Fruit fly (Drosophila melanogaster) S2 (cell line): ENCODE results near the gene Srp9.

Experiments used
- CG8478 ChIP-seq: fragments of >200 bp; optimal IDR thresholded peaks from 2 replicates; lab custom pipeline; 2018
- CTCF ChIP-seq, 2 experiments: fragments of >200 bp; optimal IDR thresholded peaks; 2 replicates each; lab custom pipeline; 2018

Srp9 gene

dm6 chr3L:7978777-7979649 lies 42.8 kb downstream of the Srp9 start, which contains the start of gene nmo:
TSS of gene nmo (plus strand) at chr3L:7979046.
- TF ChIP-seq CTCF (optimal IDR thresholded peaks at IDR 0.05; lab: Kevin White, UChicago) = peak; percentile 31 to 61
- TF ChIP-seq CG8478 (lab: Kevin White, UChicago) = no peak

dm6 chr3L:7981228-7981854 lies 45.2 kb downstream of the Srp9 start:
- TF ChIP-seq CG8478 (lab: Kevin White, UChicago) (no peak), CTCF (optimal IDR thresholded peaks at IDR 0.05; lab: Kevin White, UChicago) (no peak)

- TF ChIP-seq CTCF (optimal IDR thresholded peaks at IDR 0.05; lab: Kevin White, UChicago) = no peak
- TF ChIP-seq CG8478 (lab: Kevin White, UChicago) = no peak
Observed at dm6 chr3L:7981956-7982355, 45.8 kb downstream of the Srp9 start.

dm6 chr3L:7983602-7984223 lies 47.5 kb downstream of the Srp9 start:
- TF ChIP-seq CG8478 (lab: Kevin White, UChicago) = no peak
- no peak for TF ChIP-seq CTCF (optimal IDR thresholded peaks at IDR 0.05; lab: Kevin White, UChicago)

- TF ChIP-seq CG8478 (lab: Kevin White, UChicago) (no peak), CTCF (optimal IDR thresholded peaks at IDR 0.05; lab: Kevin White, UChicago) (no peak)
Observed at dm6 chr3L:7984623-7985237, 48.6 kb downstream of the Srp9 start.
